Fruit fly (Drosophila melanogaster) whole organism, embryonic: ENCODE measurements around the gene CG2931.

Experiments
- Antp ChIP-seq: fragments of 200-800 bp; sonication (Bioruptor generic); optimal IDR thresholded peaks from 3 replicates; lab custom pipeline; 2016; ENCODE audit warnings: missing biosample characterization, missing genetic modification characterization
- Atf6 ChIP-seq: fragments of 200-800 bp; sonication (Bioruptor generic); IDR thresholded peaks from 2 replicates; pipeline ENCODE4 v1.3.6; 2022; ENCODE audit warnings: missing biosample characterization, missing genetic modification characterization
- BtbVII ChIP-seq: fragments of 200-800 bp; sonication (Bioruptor generic); optimal IDR thresholded peaks from 3 replicates; lab custom pipeline; 2017; ENCODE audit warnings: missing biosample characterization, mild to moderate bottlenecking, missing genetic modification characterization
- CG10979 ChIP-seq: fragments of 200-800 bp; sonication (Bioruptor generic); optimal IDR thresholded peaks from 2 replicates; lab custom pipeline; 2018; ENCODE audit warnings: missing biosample characterization, mild to moderate bottlenecking, missing genetic modification characterization, moderate library complexity
- CG11696 ChIP-seq: fragments of 200-800 bp; sonication (Bioruptor generic); IDR thresholded peaks from 2 replicates; pipeline ENCODE4 v1.3.6; 2022; ENCODE audit warnings: missing biosample characterization, missing genetic modification characterization
- CG13424 ChIP-seq: fragments of 200-800 bp; sonication (Bioruptor generic); optimal IDR thresholded peaks from 2 replicates; lab custom pipeline; 2019; ENCODE audit warnings: missing biosample characterization, mild to moderate bottlenecking, missing genetic modification characterization, moderate library complexity
- CG14860 ChIP-seq: fragments of 200-800 bp; sonication (Bioruptor generic); IDR thresholded peaks from 3 replicates; pipeline ENCODE4 v1.3.6; 2022; ENCODE audit warnings: missing biosample characterization, missing genetic modification characterization; ENCODE audit not compliant: partially characterized antibody
- CG15269 ChIP-seq: fragments of 200-800 bp; sonication (Bioruptor generic); optimal IDR thresholded peaks from 2 replicates; lab custom pipeline; 2018; ENCODE audit warnings: missing biosample characterization, mild to moderate bottlenecking, missing genetic modification characterization, moderate library complexity
- CG16779 ChIP-seq: fragments of 200-800 bp; sonication (Bioruptor generic); IDR thresholded peaks from 2 replicates; pipeline ENCODE4 v1.3.6; 2022; ENCODE audit warnings: missing biosample characterization, missing genetic modification characterization
- CG16815 ChIP-seq: fragments of 200-800 bp; sonication (Bioruptor generic); optimal IDR thresholded peaks from 3 replicates; lab custom pipeline; 2017; ENCODE audit warnings: missing biosample characterization, mild to moderate bottlenecking, missing genetic modification characterization
- CG17186 ChIP-seq: fragments of 200-800 bp; sonication (Bioruptor generic); optimal IDR thresholded peaks from 3 replicates; lab custom pipeline; 2017; ENCODE audit warnings: missing biosample characterization, missing genetic modification reagents, missing genetic modification characterization
- CG2120 ChIP-seq: fragments of 200-800 bp; sonication (Bioruptor generic); optimal IDR thresholded peaks from 3 replicates; lab custom pipeline; 2016; ENCODE audit warnings: missing biosample characterization, missing genetic modification characterization
- CG2712 ChIP-seq: fragments of 200-800 bp; optimal IDR thresholded peaks from 3 replicates; lab custom pipeline; 2019; ENCODE audit warnings: missing biosample characterization, mild to moderate bottlenecking, missing genetic modification characterization, moderate library complexity
- CG2889 ChIP-seq: fragments of 200-800 bp; sonication (Bioruptor generic); IDR thresholded peaks from 3 replicates; pipeline ENCODE4 v1.3.6; 2022; ENCODE audit warnings: missing biosample characterization, missing genetic modification characterization
- CG31388 ChIP-seq: fragments of 200-800 bp; sonication (Bioruptor generic); optimal IDR thresholded peaks from 2 replicates; lab custom pipeline; 2016; ENCODE audit warnings: missing biosample characterization, missing genetic modification characterization
- CG31441 ChIP-seq: fragments of 200-800 bp; sonication (Bioruptor generic); IDR thresholded peaks from 2 replicates; pipeline ENCODE4 v1.3.6; 2022; ENCODE audit warnings: missing biosample characterization, missing genetic modification characterization
- CG3281 ChIP-seq: fragments of 200-800 bp; sonication (Bioruptor generic); optimal IDR thresholded peaks from 3 replicates; lab custom pipeline; 2017; ENCODE audit warnings: missing biosample characterization, mild to moderate bottlenecking, missing genetic modification characterization
- CG34422 ChIP-seq: fragments of 200-800 bp; sonication (Bioruptor generic); IDR thresholded peaks from 3 replicates; pipeline ENCODE4 v1.3.6; 2022; ENCODE audit warnings: missing biosample characterization, missing genetic modification characterization
- CG7928 ChIP-seq: fragments of 200-800 bp; sonication (Bioruptor generic); optimal IDR thresholded peaks from 2 replicates; lab custom pipeline; 2017; ENCODE audit warnings: missing biosample characterization, mild to moderate bottlenecking, missing genetic modification characterization
- CG9797 ChIP-seq: fragments of 200-800 bp; sonication (Bioruptor generic); optimal IDR thresholded peaks from 3 replicates; lab custom pipeline; 2018; ENCODE audit warnings: missing biosample characterization, mild to moderate bottlenecking, missing genetic modification characterization
- D19A ChIP-seq: fragments of 200-800 bp; optimal IDR thresholded peaks from 3 replicates; lab custom pipeline; 2019; ENCODE audit warnings: missing biosample characterization, mild to moderate bottlenecking, missing genetic modification characterization, moderate library complexity
- Deaf1 ChIP-seq: fragments of 200-800 bp; optimal IDR thresholded peaks from 3 replicates; lab custom pipeline; 2019; ENCODE audit warnings: missing biosample characterization, mild to moderate bottlenecking, missing genetic modification characterization, moderate library complexity
- E2f1 ChIP-seq: fragments of 200-800 bp; sonication (Bioruptor generic); IDR thresholded peaks from 2 replicates; pipeline ENCODE4 v1.3.6; 2022; ENCODE audit warnings: missing biosample characterization, missing genetic modification characterization
- HLH54F ChIP-seq: fragments of 200-800 bp; sonication (Bioruptor generic); optimal IDR thresholded peaks from 3 replicates; lab custom pipeline; 2016; ENCODE audit warnings: missing biosample characterization, missing genetic modification characterization
- Hr78 ChIP-seq, 2 experiments: fragments of 200-800 bp in 1 of 2; fragments of >200 bp in 1 of 2; sonication (Bioruptor generic) in 1 of 2; optimal IDR thresholded peaks; 2 replicates each; lab custom pipeline; 2017 to 2019; ENCODE audit warnings: missing biosample characterization in 2 of 2, missing genetic modification characterization in 2 of 2, mild to moderate bottlenecking in 1 of 2, moderate library complexity in 1 of 2
- Max ChIP-seq: fragments of 200-800 bp; sonication (Bioruptor generic); optimal IDR thresholded peaks from 2 replicates; lab custom pipeline; 2016; ENCODE audit warnings: missing biosample characterization, mild to moderate bottlenecking, missing genetic modification characterization
- NC2α ChIP-seq: fragments of 200-800 bp; sonication (Bioruptor generic); optimal IDR thresholded peaks from 2 replicates; lab custom pipeline; 2016; ENCODE audit warnings: missing biosample characterization, missing genetic modification characterization
- Rfx ChIP-seq: fragments of 200-800 bp; sonication (Bioruptor generic); IDR thresholded peaks from 2 replicates; pipeline ENCODE4 v1.3.6; 2022; ENCODE audit warnings: missing biosample characterization, missing genetic modification characterization
- Rx ChIP-seq: fragments of 200-800 bp; sonication (Bioruptor generic); IDR thresholded peaks from 2 replicates; pipeline ENCODE4 v1.3.6; 2022; ENCODE audit warnings: missing biosample characterization, missing genetic modification characterization
- Sin3A ChIP-seq: fragments of >200 bp; optimal IDR thresholded peaks from 2 replicates; lab custom pipeline; 2018
- Ssrp ChIP-seq: fragments of 200-800 bp; sonication (Bioruptor generic); optimal IDR thresholded peaks from 2 replicates; lab custom pipeline; 2018; ENCODE audit warnings: missing biosample characterization, mild to moderate bottlenecking, missing genetic modification characterization, moderate library complexity
- amos ChIP-seq: fragments of 200-800 bp; sonication (Bioruptor generic); IDR thresholded peaks from 2 replicates; pipeline ENCODE4 v1.3.6; 2022; ENCODE audit warnings: missing biosample characterization, missing genetic modification characterization; ENCODE audit not compliant: partially characterized antibody
- disco-r ChIP-seq: fragments of 200-800 bp; sonication (Bioruptor generic); optimal IDR thresholded peaks from 2 replicates; lab custom pipeline; 2016; ENCODE audit warnings: missing biosample characterization, missing genetic modification characterization
- dmrt99B ChIP-seq: fragments of 200-800 bp; sonication (Bioruptor generic); optimal IDR thresholded peaks from 2 replicates; lab custom pipeline; 2018; ENCODE audit warnings: missing biosample characterization, mild to moderate bottlenecking, missing genetic modification characterization, moderate library complexity
- exex ChIP-seq: fragments of 200-800 bp; sonication (Bioruptor generic); optimal IDR thresholded peaks from 4 replicates; lab custom pipeline; 2018; ENCODE audit warnings: missing biosample characterization, mild to moderate bottlenecking, missing genetic modification characterization, moderate library complexity
- fd64A ChIP-seq: fragments of 200-800 bp; sonication (Bioruptor generic); optimal IDR thresholded peaks from 3 replicates; lab custom pipeline; 2018; ENCODE audit warnings: missing biosample characterization, mild to moderate bottlenecking, missing genetic modification characterization
- hb ChIP-seq: fragments of 200-800 bp; sonication (Bioruptor generic); IDR thresholded peaks from 3 replicates; pipeline ENCODE4 v1.3.6; 2022; ENCODE audit warnings: missing biosample characterization, missing genetic modification characterization; ENCODE audit not compliant: partially characterized antibody
- kay ChIP-seq: fragments of 200-800 bp; sonication (Bioruptor generic); optimal IDR thresholded peaks from 2 replicates; lab custom pipeline; 2016; ENCODE audit warnings: missing biosample characterization, missing genetic modification characterization
- maf-S ChIP-seq: fragments of 200-800 bp; sonication (Bioruptor generic); optimal IDR thresholded peaks from 2 replicates; lab custom pipeline; 2016; ENCODE audit warnings: missing biosample characterization, missing genetic modification characterization
- pfk ChIP-seq: fragments of 200-800 bp; sonication (Bioruptor generic); optimal IDR thresholded peaks from 2 replicates; lab custom pipeline; 2018; ENCODE audit warnings: missing biosample characterization, mild to moderate bottlenecking, missing genetic modification characterization, moderate library complexity
- pros ChIP-seq: fragments of 200-800 bp; sonication (Bioruptor generic); optimal IDR thresholded peaks from 3 replicates; lab custom pipeline; 2019; ENCODE audit warnings: missing biosample characterization, mild to moderate bottlenecking, missing genetic modification characterization, moderate library complexity
- ro ChIP-seq: fragments of 200-800 bp; sonication (Bioruptor generic); IDR thresholded peaks from 2 replicates; pipeline ENCODE4 v1.3.6; 2022; ENCODE audit warnings: missing biosample characterization, missing genetic modification characterization
- salm ChIP-seq: fragments of 200-800 bp; sonication (Bioruptor generic); optimal IDR thresholded peaks from 2 replicates; lab custom pipeline; 2018; ENCODE audit warnings: missing biosample characterization, mild to moderate bottlenecking, missing genetic modification characterization
- sens-2 ChIP-seq: fragments of 200-800 bp; sonication (Bioruptor generic); IDR thresholded peaks from 2 replicates; pipeline ENCODE4 v1.3.6; 2022; ENCODE audit warnings: missing biosample characterization, missing genetic modification characterization
- sisA ChIP-seq: fragments of 200-800 bp; sonication (Bioruptor generic); IDR thresholded peaks from 2 replicates; pipeline ENCODE4 v1.3.6; 2022; ENCODE audit warnings: missing biosample characterization, missing genetic modification characterization
- stc ChIP-seq: fragments of 200-800 bp; sonication (Bioruptor generic); IDR thresholded peaks from 2 replicates; pipeline ENCODE4 v1.3.6; 2022; ENCODE audit warnings: missing biosample characterization, missing genetic modification characterization
- ttk ChIP-seq: fragments of 200-800 bp; sonication (Bioruptor generic); IDR thresholded peaks from 2 replicates; pipeline ENCODE4 v2.1.2; 2022; ENCODE audit warnings: missing biosample characterization, missing genetic modification characterization
- tx ChIP-seq: fragments of 200-800 bp; sonication (Bioruptor generic); optimal IDR thresholded peaks from 2 replicates; lab custom pipeline; 2016; ENCODE audit warnings: missing biosample characterization, missing genetic modification characterization
- usp ChIP-seq: fragments of >200 bp; optimal IDR thresholded peaks from 2 replicates; lab custom pipeline; 2017; ENCODE audit warnings: missing biosample characterization, missing genetic modification characterization
- wdn ChIP-seq: fragments of 200-800 bp; sonication (Bioruptor generic); IDR thresholded peaks from 2 replicates; pipeline ENCODE4 v1.3.6; 2022; ENCODE audit warnings: missing biosample characterization, missing genetic modification characterization
- z ChIP-seq: fragments of 200-800 bp; sonication (Bioruptor generic); IDR thresholded peaks from 3 replicates; pipeline ENCODE4 v1.3.6; 2022; ENCODE audit warnings: missing biosample characterization, missing genetic modification characterization
- zfh2 ChIP-seq: fragments of 200-800 bp; sonication (Bioruptor generic); optimal IDR thresholded peaks from 2 replicates; lab custom pipeline; 2016; ENCODE audit warnings: missing biosample characterization, missing genetic modification characterization

Gene CG2931

dm6 chr3R:5568590-5568989 is at the start of gene CG2931, which contains the start of gene Rheb (continued):
- TF ChIP-seq CG16815 (GFP tag; lab: Kevin White, UChicago) (peak; percentile 35), pros (GFP tag; lab: Kevin White, UChicago) (no peak), Deaf1 (tag; lab: Kevin White, UChicago) (peak; percentile 42), HLH54F (GFP tag; lab: Kevin White, UChicago) (peak; percentile 46), CG15269 (peak; percentile 68), kay (GFP tag; lab: Kevin White, UChicago) (peak; percentile 51), NC2α (GFP tag; lab: Kevin White, UChicago) (no peak), zfh2 (GFP tag; lab: Kevin White, UChicago) (peak; percentile 72), D19A (tag; lab: Kevin White, UChicago) (peak; percentile 48), fd64A (GFP tag; lab: Kevin White, UChicago) (no peak), Rfx (GFP tag; lab: Robert Waterston, UW) (peak; percentile 81), CG2889 (GFP tag; lab: Robert Waterston, UW) (no peak), ttk (0 out of 2 replicates have a peak, but pooled peaks have one; percentile 57), dmrt99B (no peak), z (GFP tag; lab: Robert Waterston, UW) (no peak), maf-S (GFP tag; lab: Kevin White, UChicago) (peak; percentile 53), Sin3A (lab: Kevin White, UChicago) (peak; percentile 71), CG31441 (GFP tag; lab: Robert Waterston, UW) (peak; percentile 61), CG34422 (GFP tag; lab: Robert Waterston, UW) (peak; percentile 35; the same call in 1 of the 3 replicates), CG2712 (tag; lab: Kevin White, UChicago) (peak; percentile 78), CG3281 (GFP tag; lab: Kevin White, UChicago) (peak; percentile 62), CG14860 (peak; percentile 63; the same call in 2 of the 3 replicates), Ssrp (tag; lab: Kevin White, UChicago) (peak; percentile 37), wdn (GFP tag; lab: Robert Waterston, UW) (no peak), stc (GFP tag; lab: Robert Waterston, UW) (peak; percentile 39; the same call in 1 of the 2 replicates), pfk (GFP tag; lab: Kevin White, UChicago) (no peak), Max (peak; percentile 66), disco-r (GFP tag; lab: Kevin White, UChicago) (no peak), hb (GFP tag; lab: Robert Waterston, UW) (peak; percentile 59; the same call in 2 of the 3 replicates), salm (tag; lab: Kevin White, UChicago) (peak; percentile 16), E2f1 (GFP tag; lab: Robert Waterston, UW) (peak; percentile 55; the same call in 1 of the 2 replicates), sisA (GFP tag; lab: Robert Waterston, UW) (peak; percentile 69), BtbVII (no peak), CG16779 (GFP tag; lab: Robert Waterston, UW) (no peak), CG13424 (tag; lab: Kevin White, UChicago) (peak; percentile 75), CG7928 (GFP tag; lab: Kevin White, UChicago) (peak; percentile 15), CG31388 (no peak), CG10979 (tag; lab: Kevin White, UChicago) (peak; percentile 58), sens-2 (GFP tag; lab: Robert Waterston, UW) (no peak), amos (GFP tag; lab: Robert Waterston, UW) (peak; percentile 76), tx (GFP tag; lab: Kevin White, UChicago) (peak; percentile 32), CG11696 (no peak), CG17186 (GFP tag; lab: Kevin White, UChicago) (peak; percentile 69), Antp (peak; percentile 28), Atf6 (GFP tag; lab: Robert Waterston, UW) (peak; percentile 67), usp (no peak), Hr78 (GFP tag; optimal IDR thresholded peaks at IDR 0.05; lab: Kevin White, UChicago) (no peak), ro (no peak), CG2120 (peak; percentile 83), CG9797 (GFP tag; lab: Kevin White, UChicago) (peak; percentile 92), Rx (GFP tag; lab: Robert Waterston, UW) (peak; percentile 41), exex (peak; percentile 19)
